Worm (Caenorhabditis elegans) whole organism, midembryonic: ENCODE measurements around the gene cids-1.

Experiments
- T22C8.4 ChIP-seq: fragments of 200-800 bp; sonication (Bioruptor generic); IDR thresholded peaks from 2 replicates; pipeline ENCODE4 v1.3.6; 2022; ENCODE audit warnings: missing genetic modification characterization, missing compliant biosample characterization
- flt-1 ChIP-seq: fragments of 200-800 bp; sonication (Bioruptor generic); IDR thresholded peaks from 2 replicates; pipeline ENCODE4 v1.3.6; 2022; ENCODE audit warnings: missing genetic modification characterization, missing compliant biosample characterization
- ref-1 ChIP-seq: fragments of 200-800 bp; sonication (Bioruptor generic); conservative IDR thresholded peaks from 2 replicates; pipeline ENCODE4 v1.3.6; 2022; ENCODE audit warnings: missing genetic modification reagents, missing genetic modification characterization, missing compliant biosample characterization
- ztf-23 ChIP-seq: fragments of 200-800 bp; sonication (Bioruptor generic); IDR thresholded peaks from 2 replicates; pipeline ENCODE4 v1.3.6; 2022; ENCODE audit warnings: missing genetic modification reagents, missing genetic modification characterization, missing compliant biosample characterization

ce11 chrIII:8229480-8229879 lies 14.8 kb upstream of the cids-1 start:
- no peak for TF ChIP-seq T22C8.4 (GFP tag; lab: Robert Waterston, UW)
- no peak for TF ChIP-seq ref-1 (GFP tag; lab: Robert Waterston, UW)
- TF ChIP-seq flt-1: no peak
- TF ChIP-seq ztf-23 (GFP tag; lab: Robert Waterston, UW): no peak
